Fruit fly (Drosophila melanogaster): Measurements from ENCODE around the gene Osi10b.

Osi10b gene

DNA sequence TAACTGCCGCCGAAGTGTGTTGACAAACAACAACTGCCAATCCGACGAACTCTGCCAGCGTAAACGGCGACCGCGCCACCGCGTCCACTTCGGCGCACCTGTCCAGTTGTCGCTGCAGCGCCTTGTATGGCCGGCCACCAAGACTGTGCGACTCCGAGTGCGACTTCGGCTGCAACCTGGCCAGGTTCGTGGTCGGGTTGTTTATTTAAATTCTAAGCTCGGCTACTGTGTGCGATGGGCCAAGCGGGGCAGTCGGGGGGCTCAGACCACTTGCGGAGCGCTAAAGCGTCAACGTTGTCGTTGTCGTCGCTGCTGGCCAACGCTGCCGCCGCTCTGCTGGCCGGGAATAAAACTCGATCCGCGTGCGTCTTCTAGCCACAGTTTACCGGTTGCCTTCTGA lies 6.2 kb upstream of the Osi10b start, which contains the start of gene Osi9:
Gene Osi9, plus strand, starts transcription at position 375 of the 400 bp plus-strand sequence.
- TF ChIP-seq CG11762 (GFP tag; optimal IDR thresholded peaks at IDR 0.05; ENCODE audit: insufficient read depth) (no peak), Smox (GFP tag; optimal IDR thresholded peaks at IDR 0.05) (no peak), CG15336 (GFP tag; IDR thresholded peaks at IDR 0.05) (0 out of 2 replicates have a peak, but pooled peaks have one; percentile 9), Eip78C (GFP tag) (peak; percentile 7), CG3032 (tag; optimal IDR thresholded peaks at IDR 0.05) (no peak)

DNA sequence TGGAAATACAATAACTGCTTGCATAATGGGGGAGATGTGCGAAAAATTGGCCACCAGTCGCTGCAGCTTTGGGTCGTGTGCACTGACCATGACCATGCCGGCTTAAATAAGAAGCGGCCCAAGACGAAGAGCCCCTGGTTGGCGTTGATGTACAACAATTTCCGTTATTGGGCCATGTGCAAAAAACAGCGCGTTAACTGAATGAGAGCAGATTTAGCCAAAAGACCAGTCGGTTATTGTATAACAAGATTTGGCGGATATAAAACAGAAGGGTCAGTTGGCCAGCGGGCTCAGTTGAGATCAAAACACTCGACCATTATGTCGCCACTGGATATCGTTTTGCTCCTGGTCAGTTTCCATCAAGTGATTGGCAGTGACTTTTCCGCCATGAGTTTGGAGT lies 2.3 kb upstream of the Osi10b start, which contains the start of gene Osi10a:
Gene Osi10a, plus strand, starts transcription at position 301 of the 400 bp plus-strand sequence.
- no peak for TF ChIP-seq CG34406 (GFP tag; optimal IDR thresholded peaks at IDR 0.05)

DNA sequence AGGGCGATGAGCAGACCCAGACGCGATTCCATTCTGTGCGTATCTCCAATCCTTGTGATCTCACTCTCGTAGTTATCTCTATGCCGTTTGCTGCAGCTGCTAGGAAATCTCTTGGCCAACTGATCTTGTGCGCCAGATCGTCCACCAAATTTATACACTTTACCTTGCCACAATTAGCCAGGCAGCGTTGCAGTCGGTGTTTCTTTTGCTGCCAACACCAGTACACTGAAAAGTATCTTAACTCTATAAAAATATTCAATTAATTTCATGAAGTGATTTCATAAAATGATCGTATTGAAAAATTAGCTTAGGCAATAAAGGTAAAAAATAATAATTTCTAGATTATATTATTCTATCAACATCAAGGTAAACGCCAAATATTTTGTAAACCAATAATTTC lies 2.7 kb downstream of the Osi10b start, which contains the start of gene Osi11:
Gene Osi11, minus strand, starts transcription at position 101 of the 400 bp plus-strand sequence.
- no peak for TF ChIP-seq Sox102F (GFP tag; optimal IDR thresholded peaks at IDR 0.05)
- TF ChIP-seq Eip78C (GFP tag), result peak; percentile 10
- no peak for TF ChIP-seq CG3919 (GFP tag; optimal IDR thresholded peaks at IDR 0.05)
- no peak for TF ChIP-seq Hr4 (GFP tag; optimal IDR thresholded peaks at IDR 0.05)

DNA sequence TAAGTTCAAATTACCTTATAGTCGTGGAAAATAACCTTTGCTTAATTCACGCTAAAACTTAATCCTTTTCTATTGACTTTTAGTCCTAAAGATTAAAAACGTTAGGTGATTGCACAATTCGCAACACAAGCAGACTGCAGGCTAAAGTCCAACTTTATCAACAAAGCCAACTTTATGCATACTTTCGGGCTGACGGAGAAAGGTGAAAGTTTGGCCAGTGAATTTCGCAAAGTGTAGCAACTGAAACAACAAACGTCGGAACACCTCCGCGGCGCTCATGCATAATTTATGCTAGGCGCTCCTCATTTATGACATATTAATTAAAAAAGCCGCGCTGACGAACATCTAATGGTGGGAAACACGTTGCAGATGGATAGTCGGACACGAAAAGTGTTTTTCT lies 4.0 kb downstream of the Osi10b start:
- peak; percentile 60 for TF ChIP-seq CG6276 (GFP tag; optimal IDR thresholded peaks at IDR 0.05)
- TF ChIP-seq eg (GFP tag; IDR thresholded peaks at IDR 0.05), result 0 out of 3 replicates have a peak, but pooled peaks have one; percentile 33
- TF ChIP-seq fd59A (GFP tag; optimal IDR thresholded peaks at IDR 0.05), result no peak

DNA sequence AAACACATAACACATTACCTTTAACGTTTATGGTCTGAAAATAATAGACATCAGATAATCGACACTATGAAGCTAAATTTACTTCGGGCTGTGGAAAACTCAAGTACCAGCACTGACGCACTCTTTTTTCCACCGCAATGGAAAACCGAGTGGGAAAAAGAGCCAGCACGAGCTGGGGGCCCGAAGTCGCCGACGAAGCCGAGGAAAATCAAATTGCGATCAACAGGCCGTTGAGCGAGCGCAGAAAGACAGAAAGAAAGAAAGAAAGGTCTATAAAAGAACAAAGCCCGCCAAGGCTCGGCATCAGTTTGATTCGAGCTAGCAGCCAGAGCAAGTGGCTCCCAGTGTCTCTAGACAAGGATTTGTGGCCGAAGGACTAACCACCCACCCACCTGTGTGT lies 12.2 kb downstream of the Osi10b start, which contains the start of gene Osi12:
Gene Osi12, plus strand, starts transcription at position 301 of the 400 bp plus-strand sequence.
- TF ChIP-seq CG32006 (GFP tag; optimal IDR thresholded peaks at IDR 0.05) (peak; percentile 19), OdsH (GFP tag; optimal IDR thresholded peaks at IDR 0.05) (no peak), CG7368 (GFP tag; optimal IDR thresholded peaks at IDR 0.05) (no peak)

DNA sequence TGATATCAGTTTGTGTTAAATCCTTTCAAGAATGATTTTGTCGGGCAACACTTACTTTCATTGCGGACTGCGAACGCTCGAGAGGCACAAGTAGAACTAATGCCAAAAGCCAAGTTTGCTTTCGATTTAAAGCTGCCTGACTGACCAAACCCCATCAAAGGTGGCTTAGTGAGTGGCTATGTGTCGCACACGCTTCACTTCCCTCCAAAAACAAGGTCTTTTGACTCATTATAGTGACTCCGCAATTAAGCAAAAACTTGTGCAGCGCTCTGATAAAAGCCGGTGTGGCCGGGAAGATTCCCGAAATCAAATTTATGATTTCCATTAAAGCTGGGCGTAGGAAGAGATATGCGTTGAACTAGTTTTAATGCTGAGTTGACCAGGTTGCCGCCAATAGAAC lies 19.1 kb downstream of the Osi10b start, which contains the start of gene CG15597:
Gene CG15597, minus strand, starts transcription at position 101 of the 400 bp plus-strand sequence.
- TF ChIP-seq CG6808 (GFP tag; optimal IDR thresholded peaks at IDR 0.05), result no peak
- TF ChIP-seq CG8319 (GFP tag; optimal IDR thresholded peaks at IDR 0.05), result no peak
- no peak for TF ChIP-seq fd59A (GFP tag; optimal IDR thresholded peaks at IDR 0.05)
- no peak for TF ChIP-seq fd85E (GFP tag; optimal IDR thresholded peaks at IDR 0.05)
- no peak for TF ChIP-seq Blimp-1 (GFP tag; optimal IDR thresholded peaks at IDR 0.05)
- no peak for TF ChIP-seq Eip93F (GFP tag; optimal IDR thresholded peaks at IDR 0.05)
- TF ChIP-seq ss (GFP tag; optimal IDR thresholded peaks at IDR 0.05), result no peak
- no peak for TF ChIP-seq eg (GFP tag; IDR thresholded peaks at IDR 0.05)
- TF ChIP-seq acj6 (GFP tag; optimal IDR thresholded peaks at IDR 0.05), result no peak
- TF ChIP-seq cyc (GFP tag; optimal IDR thresholded peaks at IDR 0.05), result no peak
- TF ChIP-seq Ets96B (tag; optimal IDR thresholded peaks at IDR 0.05), result no peak
- TF ChIP-seq Gug (GFP tag; IDR thresholded peaks at IDR 0.05), result no peak
- no peak for TF ChIP-seq CG32006 (GFP tag; optimal IDR thresholded peaks at IDR 0.05)
- no peak for TF ChIP-seq Sox15 (GFP tag; optimal IDR thresholded peaks at IDR 0.05)
- no peak for TF ChIP-seq CG11902 (GFP tag; optimal IDR thresholded peaks at IDR 0.05)
- no peak for TF ChIP-seq esn (GFP tag; optimal IDR thresholded peaks at IDR 0.05)
- TF ChIP-seq Hr39 (GFP tag; optimal IDR thresholded peaks at IDR 0.05), result no peak
- no peak for TF ChIP-seq lz (GFP tag; optimal IDR thresholded peaks at IDR 0.05)

DNA sequence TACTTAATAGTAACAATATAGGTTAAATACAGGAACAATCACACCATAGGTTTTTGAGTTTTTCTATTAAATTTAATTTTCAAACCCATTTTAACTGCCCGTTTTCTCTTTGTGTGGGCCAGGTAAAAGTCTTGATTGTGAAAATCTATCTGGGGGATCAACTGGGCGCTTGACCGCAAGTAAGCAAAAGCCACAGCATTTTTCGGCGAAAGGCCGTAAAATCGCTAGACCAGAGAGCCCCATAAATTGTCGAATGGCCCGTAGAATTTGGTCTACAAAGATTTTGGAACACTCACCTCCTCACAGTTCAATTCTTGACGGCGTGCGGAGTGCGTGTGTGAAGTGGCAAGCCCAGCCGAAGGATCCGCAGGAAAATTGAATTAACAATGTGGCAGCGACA lies 21.4 kb downstream of the Osi10b start, which contains the start of gene CG15594:
Gene CG15594, plus strand, starts transcription at position 301 of the 400 bp plus-strand sequence.
- TF ChIP-seq Gug (GFP tag; IDR thresholded peaks at IDR 0.05) (no peak), svp (GFP tag) (peak; percentile 15)
